Worm (Caenorhabditis elegans) whole organism, L1 larva: Measurements from ENCODE around the gene K04H4.5.

Source experiments
- C16A3.4 ChIP-seq: fragments of 150-350 bp; optimal IDR thresholded peaks from 2 replicates; lab custom pipeline; 2014; ENCODE audit warnings: missing biosample characterization, missing genetic modification characterization
- blmp-1 ChIP-seq: fragments of 150-350 bp; optimal IDR thresholded peaks from 2 replicates; lab custom pipeline; 2014; ENCODE audit warnings: missing biosample characterization, missing genetic modification characterization
- ceh-82 ChIP-seq, 3 experiments: fragments of 150-350 bp in 1 of 3; sonication (generic microtip) in 2 of 3; optimal IDR thresholded peaks; 2 replicates each; lab custom pipeline; 2014 to 2017; ENCODE audit warnings: missing biosample characterization in 3 of 3, missing genetic modification characterization in 3 of 3
- ces-1 ChIP-seq: fragments of 150-350 bp; optimal IDR thresholded peaks from 2 replicates; lab custom pipeline; 2014; ENCODE audit warnings: missing biosample characterization, missing genetic modification reagents, missing genetic modification characterization
- egl-27 ChIP-seq, 2 experiments: fragments of 150-350 bp in 1 of 2; sonication (generic microtip); optimal IDR thresholded peaks; 3 replicates each; lab custom pipeline; 2017 to 2018; ENCODE audit warnings: missing biosample characterization in 2 of 2, missing genetic modification characterization in 2 of 2, missing genetic modification reagents in 2 of 2
- nhr-237 ChIP-seq: fragments of 150-350 bp; optimal IDR thresholded peaks from 2 replicates; lab custom pipeline; 2014; ENCODE audit warnings: missing biosample characterization, missing genetic modification characterization
- pqm-1 ChIP-seq: sonication (generic microtip); optimal IDR thresholded peaks from 3 replicates; lab custom pipeline; 2017; ENCODE audit warnings: missing biosample characterization, missing genetic modification characterization
- sptf-1 ChIP-seq: fragments of 150-350 bp; optimal IDR thresholded peaks from 2 replicates; lab custom pipeline; 2014; ENCODE audit warnings: missing biosample characterization, missing genetic modification characterization
- swsn-7 ChIP-seq: sonication (generic microtip); optimal IDR thresholded peaks from 2 replicates; lab custom pipeline; 2016; ENCODE audit warnings: missing genetic modification characterization, missing compliant biosample characterization
- vab-15 ChIP-seq: sonication (generic microtip); optimal IDR thresholded peaks from 2 replicates; lab custom pipeline; 2017; ENCODE audit warnings: missing genotype, mild to moderate bottlenecking, missing genetic modification characterization, missing compliant biosample characterization
- ztf-11 ChIP-seq, 2 experiments: sonication (generic microtip); optimal IDR thresholded peaks; 2 replicates each; lab custom pipeline; 2016 to 2017; ENCODE audit warnings: missing genetic modification characterization in 2 of 2, missing biosample characterization in 1 of 2, missing compliant biosample characterization in 1 of 2

- TF ChIP-seq egl-27 (tag; optimal IDR thresholded peaks at IDR 0.05; lab: Kevin White, UChicago) (no peak), pqm-1 (tag; lab: Kevin White, UChicago) (no peak), sptf-1 (tag; lab: Kevin White, UChicago) (no peak), ztf-11 (tag; optimal IDR thresholded peaks at IDR 0.05; lab: Kevin White, UChicago) (no peak), ceh-82 (tag; optimal IDR thresholded peaks at IDR 0.05; lab: Kevin White, UChicago) (no peak), C16A3.4 (tag; lab: Kevin White, UChicago) (no peak), swsn-7 (no peak), blmp-1 (tag; lab: Kevin White, UChicago) (no peak), nhr-237 (no peak), ces-1 (GFP tag; lab: Kevin White, UChicago) (no peak), vab-15 (tag; lab: Kevin White, UChicago) (no peak)
These were observed 39.5 kb upstream of the K04H4.5 start, which contains the start of gene C40H1.9 for ce11 chrIII:9319641-9320040.
